Worm (Caenorhabditis elegans) whole organism, L4 larva: ENCODE measurements around the gene nstp-2.
A peak's percentile ranks its signal among the peaks of the same experiment; 100 is the strongest.

Experiments used
- F26F4.8 ChIP-seq: fragments of 200-800 bp; sonication (Bioruptor generic); conservative IDR thresholded peaks from 2 replicates; pipeline ENCODE4 v1.3.6; 2022; ENCODE audit warnings: missing genetic modification characterization, missing compliant biosample characterization
- F37D6.2 ChIP-seq: sonication (generic microtip); optimal IDR thresholded peaks from 2 replicates; lab custom pipeline; 2016; ENCODE audit warnings: mild to moderate bottlenecking, missing genetic modification characterization, missing compliant biosample characterization
- F44E2.7 ChIP-seq: fragments of 200-800 bp; sonication (Bioruptor generic); IDR thresholded peaks from 2 replicates; pipeline ENCODE4 v2.1.2; 2022; ENCODE audit warnings: missing genetic modification characterization, missing compliant biosample characterization
- R02D3.7 ChIP-seq: fragments of 150-350 bp; sonication (generic microtip); optimal IDR thresholded peaks from 3 replicates; lab custom pipeline; 2014; ENCODE audit warnings: missing biosample characterization, missing genetic modification characterization
- T26A8.4 ChIP-seq: fragments of 200-800 bp; sonication (Bioruptor generic); IDR thresholded peaks from 2 replicates; pipeline ENCODE4 v1.3.6; 2022; ENCODE audit warnings: missing genetic modification characterization, missing compliant biosample characterization
- Y48G9A.11 ChIP-seq: fragments of 200-800 bp; sonication (Bioruptor generic); IDR thresholded peaks from 2 replicates; pipeline ENCODE4 v1.3.6; 2022; ENCODE audit warnings: missing genetic modification reagents, missing genetic modification characterization, missing compliant biosample characterization
- Y75B8A.6 ChIP-seq: fragments of 200-800 bp; sonication (Bioruptor generic); IDR thresholded peaks from 2 replicates; pipeline ENCODE4 v1.3.6; 2022; ENCODE audit warnings: missing genetic modification reagents, missing genetic modification characterization, missing compliant biosample characterization
- ZK337.2 ChIP-seq: fragments of 200-800 bp; sonication (Bioruptor generic); IDR thresholded peaks from 2 replicates; pipeline ENCODE4 v1.3.6; 2022; ENCODE audit warnings: missing genetic modification reagents, missing genetic modification characterization, missing compliant biosample characterization
- aly-2 ChIP-seq: sonication (generic microtip); optimal IDR thresholded peaks from 2 replicates; lab custom pipeline; 2018; ENCODE audit warnings: missing biosample characterization, missing genetic modification characterization
- ama-1 ChIP-seq: fragments of 150-350 bp; optimal IDR thresholded peaks from 2 replicates; lab custom pipeline; 2014; ENCODE audit warnings: inconsistent platforms, mixed read lengths
- arid-1 ChIP-seq: fragments of 200-800 bp; sonication (Bioruptor generic); conservative IDR thresholded peaks from 2 replicates; pipeline ENCODE4 v1.3.6; 2022; ENCODE audit warnings: missing genetic modification reagents, missing genetic modification characterization, missing compliant biosample characterization
- ceh-44 ChIP-seq: fragments of 200-800 bp; sonication (Bioruptor generic); IDR thresholded peaks from 2 replicates; pipeline ENCODE4 v1.3.6; 2022; ENCODE audit warnings: missing genetic modification reagents, missing genetic modification characterization, missing compliant biosample characterization
- cey-2 ChIP-seq: sonication (generic microtip); optimal IDR thresholded peaks from 3 replicates; lab custom pipeline; 2017; ENCODE audit warnings: missing genetic modification characterization, mild to moderate bottlenecking, missing compliant biosample characterization, antibody characterized with exemption, borderline replicate concordance; ENCODE audit not compliant: insufficient read depth
- daf-12 ChIP-seq: fragments of 150-350 bp; optimal IDR thresholded peaks from 2 replicates; lab custom pipeline; 2014; ENCODE audit warnings: missing biosample characterization, missing genetic modification reagents, missing genetic modification characterization
- daf-8 ChIP-seq: fragments of 200-800 bp; sonication (Bioruptor generic); IDR thresholded peaks from 2 replicates; pipeline ENCODE4 v1.3.6; 2022; ENCODE audit warnings: missing genetic modification characterization, missing compliant biosample characterization
- dpl-1 ChIP-seq: fragments of 150-350 bp; optimal IDR thresholded peaks from 2 replicates; lab custom pipeline; 2014; ENCODE audit warnings: missing biosample characterization, missing genetic modification reagents, missing genetic modification characterization
- gei-8 ChIP-seq: fragments of 200-800 bp; sonication (Bioruptor generic); optimal IDR thresholded peaks from 2 replicates; lab custom pipeline; 2018; ENCODE audit warnings: mild to moderate bottlenecking, missing genetic modification characterization, missing compliant biosample characterization
- hlh-11 ChIP-seq: fragments of 200-800 bp; sonication (Bioruptor generic); optimal IDR thresholded peaks from 2 replicates; lab custom pipeline; 2018; ENCODE audit warnings: mild to moderate bottlenecking, missing genetic modification characterization, missing compliant biosample characterization
- lin-15B ChIP-seq: fragments of 150-350 bp; sonication (generic microtip); optimal IDR thresholded peaks from 3 replicates; lab custom pipeline; 2014; ENCODE audit warnings: missing biosample characterization, missing genetic modification characterization
- lin-38 ChIP-seq: fragments of 200-800 bp; sonication (Bioruptor generic); IDR thresholded peaks from 2 replicates; pipeline ENCODE4 v1.3.6; 2022; ENCODE audit warnings: missing genetic modification reagents, missing genetic modification characterization, missing compliant biosample characterization
- lin-39 ChIP-seq: fragments of 150-350 bp; optimal IDR thresholded peaks from 2 replicates; lab custom pipeline; 2014; ENCODE audit warnings: missing biosample characterization, missing genetic modification reagents, missing genetic modification characterization
- lir-3 ChIP-seq: sonication (generic microtip); optimal IDR thresholded peaks from 2 replicates; lab custom pipeline; 2016; ENCODE audit warnings: mild to moderate bottlenecking, missing genetic modification characterization, missing compliant biosample characterization
- mxl-3 ChIP-seq: fragments of 200-800 bp; sonication (Bioruptor generic); optimal IDR thresholded peaks from 2 replicates; lab custom pipeline; 2018; ENCODE audit warnings: mild to moderate bottlenecking, missing genetic modification characterization, missing compliant biosample characterization
- nhr-10 ChIP-seq: fragments of 150-350 bp; optimal IDR thresholded peaks from 2 replicates; lab custom pipeline; 2014; ENCODE audit warnings: missing biosample characterization, missing genetic modification characterization
- nhr-11 ChIP-seq: fragments of 150-350 bp; optimal IDR thresholded peaks from 2 replicates; lab custom pipeline; 2014; ENCODE audit warnings: missing biosample characterization, missing genetic modification characterization
- nhr-25 ChIP-seq: sonication (generic microtip); optimal IDR thresholded peaks from 2 replicates; lab custom pipeline; 2017; ENCODE audit warnings: missing genetic modification characterization, mild to moderate bottlenecking, missing compliant biosample characterization, antibody characterized with exemption, moderate library complexity, borderline replicate concordance; ENCODE audit not compliant: insufficient read depth
- nhr-42 ChIP-seq: fragments of 200-800 bp; sonication (Bioruptor generic); IDR thresholded peaks from 2 replicates; pipeline ENCODE4 v1.3.6; 2022; ENCODE audit warnings: missing genetic modification characterization, missing compliant biosample characterization
- nhr-76 ChIP-seq: fragments of 150-350 bp; optimal IDR thresholded peaks from 2 replicates; lab custom pipeline; 2014; ENCODE audit warnings: missing biosample characterization, missing genetic modification characterization
- nhr-77 ChIP-seq: fragments of 150-350 bp; optimal IDR thresholded peaks from 2 replicates; lab custom pipeline; 2014; ENCODE audit warnings: missing biosample characterization, missing genetic modification characterization
- pha-4 ChIP-seq, 2 experiments: fragments of 150-350 bp in 1 of 2; fragments of 200-800 bp in 1 of 2; sonication (Bioruptor generic) in 1 of 2; IDR thresholded peaks in 1 of 2; optimal IDR thresholded peaks in 1 of 2; 2 replicates each; pipeline versions ENCODE4 v1.3.6 to Lab custom; 2014 to 2022; ENCODE audit warnings: missing genetic modification characterization in 2 of 2, missing genetic modification reagents in 2 of 2, missing biosample characterization in 1 of 2, missing compliant biosample characterization in 1 of 2
- pqm-1 ChIP-seq: sonication (generic microtip); optimal IDR thresholded peaks from 2 replicates; lab custom pipeline; 2017; ENCODE audit warnings: missing biosample characterization, missing genetic modification characterization
- rbr-2 ChIP-seq: sonication (generic microtip); optimal IDR thresholded peaks from 2 replicates; lab custom pipeline; 2016; ENCODE audit warnings: missing genotype, missing genetic modification characterization, missing compliant biosample characterization
- saeg-2 ChIP-seq: fragments of 200-800 bp; sonication (Bioruptor generic); IDR thresholded peaks from 2 replicates; pipeline ENCODE4 v1.3.6; 2022; ENCODE audit warnings: missing genetic modification reagents, missing genetic modification characterization, missing compliant biosample characterization
- sdz-12 ChIP-seq: fragments of 200-800 bp; sonication (Bioruptor generic); optimal IDR thresholded peaks from 2 replicates; lab custom pipeline; 2018; ENCODE audit warnings: mild to moderate bottlenecking, missing genetic modification characterization, missing compliant biosample characterization
- spr-1 ChIP-seq: sonication (generic microtip); optimal IDR thresholded peaks from 2 replicates; lab custom pipeline; 2016; ENCODE audit warnings: mild to moderate bottlenecking, missing genetic modification characterization, missing compliant biosample characterization
- tag-97 ChIP-seq: fragments of 200-800 bp; sonication (Bioruptor generic); IDR thresholded peaks from 2 replicates; pipeline ENCODE4 v1.3.6; 2022; ENCODE audit warnings: missing genetic modification characterization, missing compliant biosample characterization
- tra-1 ChIP-seq: fragments of 200-800 bp; sonication (Bioruptor generic); IDR thresholded peaks from 2 replicates; pipeline ENCODE4 v1.3.6; 2022; ENCODE audit warnings: missing genetic modification reagents, missing genetic modification characterization, missing compliant biosample characterization
- unc-39 ChIP-seq: sonication (generic microtip); optimal IDR thresholded peaks from 2 replicates; lab custom pipeline; 2017; ENCODE audit warnings: missing biosample characterization, missing genetic modification characterization
- unc-62 ChIP-seq, 3 experiments: fragments of 150-350 bp in 1 of 3; sonication (generic microtip); optimal IDR thresholded peaks in 2 of 3; peaks in 1 of 3; 1 replicate in 1 of 3; 2 replicates in 2 of 3; lab custom pipeline; 2014 to 2017; ENCODE audit warnings: missing biosample characterization in 3 of 3, missing genetic modification characterization in 3 of 3, missing genetic modification reagents in 3 of 3, missing genotype in 1 of 3
- ztf-7 ChIP-seq: fragments of 150-350 bp; optimal IDR thresholded peaks from 2 replicates; lab custom pipeline; 2014; ENCODE audit warnings: missing biosample characterization, missing genetic modification characterization

nstp-2 gene

ce11 chrIV:6645867-6646655 lies 40.1 kb upstream of the nstp-2 start, which contains the start of gene hil-7 (continued):
- TF ChIP-seq saeg-2 (GFP tag; lab: Robert Waterston, UW): no peak

- TF ChIP-seq nhr-10 (tag; lab: Kevin White, UChicago) (no peak), pqm-1 (tag; lab: Kevin White, UChicago) (peak; percentile 34)
- TF ChIP-seq, all 104 proteins: peak for 1
These were observed 33.9 kb upstream of the nstp-2 start, which contains the start of gene C01B10.6 for ce11 chrIV:6639880-6640279. Gene C01B10.6, plus strand, starts transcription at chrIV:6640180.

- TF ChIP-seq tag-97 (no peak), ama-1 (no peak)
These were observed 32.3 kb upstream of the nstp-2 start, which contains the start of gene C01B10.7 for ce11 chrIV:6638256-6638655. Gene C01B10.7, plus strand, starts transcription at chrIV:6638556.

ce11 chrIV:6634789-6635188 lies 28.8 kb upstream of the nstp-2 start, which contains the start of gene metl-13:
Gene metl-13, plus strand, starts transcription at chrIV:6635089.
- TF ChIP-seq lin-38 (GFP tag; lab: Robert Waterston, UW) (0 out of 2 replicates have a peak, but pooled peaks have one; percentile 24), gei-8 (GFP tag; lab: Kevin White, UChicago) (no peak), pqm-1 (tag; lab: Kevin White, UChicago) (no peak), arid-1 (no peak)
- TF ChIP-seq, all 104 proteins: peak for 1

DNA sequence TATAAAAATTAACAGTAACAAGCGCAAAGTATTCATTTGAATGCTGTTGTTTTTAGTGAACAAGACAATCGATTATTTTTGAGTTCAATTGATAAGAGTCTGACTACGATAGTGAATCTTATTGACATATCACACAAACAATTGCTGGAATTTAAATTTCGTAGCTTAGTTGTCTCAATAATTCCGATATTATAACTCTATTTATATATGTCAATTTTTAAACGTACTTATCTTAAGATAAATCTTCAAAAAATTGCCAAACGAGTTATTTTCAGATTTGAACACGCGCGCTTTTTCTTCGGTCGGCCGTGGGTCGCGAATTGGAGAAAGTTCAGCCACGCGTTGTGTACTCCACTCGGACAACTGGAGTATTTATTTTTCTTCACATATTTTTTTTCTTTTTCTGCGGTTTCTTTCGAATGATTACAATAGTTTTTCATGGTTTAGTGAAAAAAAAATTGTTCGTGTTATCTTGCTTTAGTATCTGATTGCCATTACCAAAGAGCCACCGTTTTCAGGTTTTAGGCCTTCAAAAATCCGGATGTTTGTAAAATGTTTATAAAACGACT lies 25.8 kb upstream of the nstp-2 start, which contains the start of the genes cest-5.1 and C01B10.9:
Gene cest-5.1, minus strand, starts transcription at position 51 of the 569 bp plus-strand sequence.
Gene C01B10.9, plus strand, starts transcription at position 519 of the 569 bp plus-strand sequence.
- TF ChIP-seq unc-39 (tag; lab: Kevin White, UChicago) (no peak), sdz-12 (GFP tag; lab: Kevin White, UChicago) (no peak), nhr-25 (tag; lab: Kevin White, UChicago) (no peak), rbr-2 (tag; lab: Kevin White, UChicago) (peak; percentile 30), mxl-3 (GFP tag; lab: Kevin White, UChicago) (no peak), lin-15B (tag; lab: Kevin White, UChicago) (no peak), tag-97 (no peak), lin-38 (GFP tag; lab: Robert Waterston, UW) (peak; percentile 74), tra-1 (GFP tag; lab: Robert Waterston, UW) (no peak), lir-3 (tag; lab: Kevin White, UChicago) (no peak), hlh-11 (tag; lab: Kevin White, UChicago) (no peak), nhr-42 (GFP tag; lab: Robert Waterston, UW) (no peak), R02D3.7 (tag; lab: Kevin White, UChicago) (no peak), Y75B8A.6 (GFP tag; lab: Robert Waterston, UW) (no peak), T26A8.4 (GFP tag; lab: Robert Waterston, UW) (no peak), arid-1 (no peak), F44E2.7 (no peak), nhr-76 (no peak), F37D6.2 (tag; lab: Kevin White, UChicago) (no peak), daf-8 (GFP tag; lab: Robert Waterston, UW) (no peak), ztf-7 (tag; lab: Kevin White, UChicago) (no peak), pha-4 (GFP tag; IDR thresholded peaks at IDR 0.05; lab: Robert Waterston, UW) (no peak), pha-4 (tag; optimal IDR thresholded peaks at IDR 0.05; lab: Kevin White, UChicago) (no peak), nhr-11 (tag; lab: Kevin White, UChicago) (no peak), Y48G9A.11 (GFP tag; lab: Robert Waterston, UW) (no peak), ZK337.2 (GFP tag; lab: Robert Waterston, UW) (peak; percentile 86), lin-39 (tag; lab: Kevin White, UChicago) (no peak), unc-62 (GFP tag; optimal IDR thresholded peaks at IDR 0.05 in 1 of 2; lab: Kevin White, UChicago) (no peak), unc-62 (tag; optimal IDR thresholded peaks at IDR 0.05; lab: Kevin White, UChicago) (no peak), daf-12 (no peak), F26F4.8 (GFP tag; lab: Robert Waterston, UW) (no peak), aly-2 (tag; lab: Kevin White, UChicago) (no peak), spr-1 (no peak), ceh-44 (GFP tag; lab: Robert Waterston, UW) (peak; percentile 33; the same call in 1 of the 2 replicates), dpl-1 (GFP tag; lab: Kevin White, UChicago) (peak; percentile 95), nhr-77 (tag; lab: Kevin White, UChicago) (no peak), cey-2 (tag; lab: Kevin White, UChicago) (no peak)
